Fruit fly (Drosophila melanogaster) whole organism, prepupa: ENCODE measurements around the gene scyl.

Experiments used
- Blimp-1 ChIP-seq: fragments of 200-800 bp; sonication (Bioruptor generic); optimal IDR thresholded peaks from 3 replicates; lab custom pipeline; 2017; ENCODE audit warnings: missing biosample characterization, missing genetic modification characterization, mild to moderate bottlenecking, moderate library complexity, missing genetic modification reagents
- CG10669 ChIP-seq: fragments of 200-800 bp; sonication (Bioruptor generic); optimal IDR thresholded peaks from 3 replicates; lab custom pipeline; 2018; ENCODE audit warnings: missing biosample characterization, mild to moderate bottlenecking, missing genetic modification characterization, moderate library complexity
- CG11294 ChIP-seq: fragments of 200-800 bp; sonication (Bioruptor generic); IDR thresholded peaks from 2 replicates; pipeline ENCODE4 v1.3.6; 2022; ENCODE audit warnings: missing biosample characterization, missing genetic modification characterization
- CG11762 ChIP-seq: fragments of 200-800 bp; sonication (Bioruptor generic); optimal IDR thresholded peaks from 3 replicates; lab custom pipeline; 2016; ENCODE audit warnings: missing biosample characterization, missing genetic modification characterization; ENCODE audit not compliant: insufficient read depth
- CG11902 ChIP-seq: fragments of 200-800 bp; sonication (Bioruptor generic); optimal IDR thresholded peaks from 3 replicates; lab custom pipeline; 2016; ENCODE audit warnings: missing biosample characterization, missing genetic modification characterization
- CG15336 ChIP-seq: fragments of 200-800 bp; sonication (Bioruptor generic); IDR thresholded peaks from 2 replicates; pipeline ENCODE4 v1.3.6; 2022; ENCODE audit warnings: missing biosample characterization, missing genetic modification characterization
- CG1621 ChIP-seq: fragments of 200-800 bp; sonication (Bioruptor generic); optimal IDR thresholded peaks from 3 replicates; lab custom pipeline; 2018; ENCODE audit warnings: missing biosample characterization, mild to moderate bottlenecking, missing genetic modification characterization
- CG16779 ChIP-seq: fragments of 200-800 bp; sonication (Bioruptor generic); optimal IDR thresholded peaks from 3 replicates; lab custom pipeline; 2017; ENCODE audit warnings: missing biosample characterization, mild to moderate bottlenecking, missing genetic modification characterization
- CG3032 ChIP-seq: fragments of 200-800 bp; optimal IDR thresholded peaks from 2 replicates; lab custom pipeline; 2019; ENCODE audit warnings: missing biosample characterization, mild to moderate bottlenecking, missing genetic modification characterization, moderate library complexity
- CG3919 ChIP-seq: fragments of 200-800 bp; sonication (Bioruptor generic); optimal IDR thresholded peaks from 3 replicates; lab custom pipeline; 2016; ENCODE audit warnings: missing biosample characterization, missing genetic modification characterization
- CG4318 ChIP-seq: fragments of 200-800 bp; sonication (Bioruptor generic); optimal IDR thresholded peaks from 3 replicates; lab custom pipeline; 2017; ENCODE audit warnings: missing biosample characterization, mild to moderate bottlenecking, missing genetic modification characterization
- CG6163 ChIP-seq: fragments of 200-800 bp; sonication (Bioruptor generic); IDR thresholded peaks from 3 replicates; pipeline ENCODE4 v1.3.6; 2022; ENCODE audit warnings: missing biosample characterization, missing genetic modification characterization
- CG6276 ChIP-seq: fragments of 200-800 bp; sonication (Bioruptor generic); optimal IDR thresholded peaks from 2 replicates; lab custom pipeline; 2017; ENCODE audit warnings: missing biosample characterization, mild to moderate bottlenecking, missing genetic modification characterization
- CG6792 ChIP-seq: fragments of 200-800 bp; sonication (Bioruptor generic); optimal IDR thresholded peaks from 3 replicates; lab custom pipeline; 2016; ENCODE audit warnings: missing biosample characterization, missing genetic modification characterization
- CG6808 ChIP-seq: fragments of 200-800 bp; sonication (Bioruptor generic); optimal IDR thresholded peaks from 3 replicates; lab custom pipeline; 2017; ENCODE audit warnings: missing biosample characterization, missing genetic modification characterization, mild to moderate bottlenecking, moderate library complexity, missing genetic modification reagents
- CG6854 ChIP-seq: fragments of 200-800 bp; sonication (Bioruptor generic); optimal IDR thresholded peaks from 2 replicates; lab custom pipeline; 2017; ENCODE audit warnings: missing biosample characterization, mild to moderate bottlenecking, missing genetic modification characterization
- CG7368 ChIP-seq: fragments of 200-800 bp; sonication (Bioruptor generic); optimal IDR thresholded peaks from 3 replicates; lab custom pipeline; 2016; ENCODE audit warnings: missing biosample characterization, missing genetic modification characterization
- CG8119 ChIP-seq: fragments of 200-800 bp; sonication (Bioruptor generic); IDR thresholded peaks from 3 replicates; pipeline ENCODE4 v1.3.6; 2022; ENCODE audit warnings: missing biosample characterization, missing genetic modification characterization
- CG8319 ChIP-seq: fragments of 200-800 bp; sonication (Bioruptor generic); optimal IDR thresholded peaks from 3 replicates; lab custom pipeline; 2016; ENCODE audit warnings: missing biosample characterization, missing genetic modification characterization
- CG8632 ChIP-seq: fragments of 200-800 bp; sonication (Bioruptor generic); optimal IDR thresholded peaks from 3 replicates; lab custom pipeline; 2016; ENCODE audit warnings: missing biosample characterization, missing genetic modification characterization
- CG9139 ChIP-seq: fragments of 200-800 bp; sonication (Bioruptor generic); optimal IDR thresholded peaks from 3 replicates; lab custom pipeline; 2017; ENCODE audit warnings: missing biosample characterization, mild to moderate bottlenecking, missing genetic modification characterization
- Eip75B ChIP-seq: fragments of 200-800 bp; sonication (Bioruptor generic); optimal IDR thresholded peaks from 3 replicates; lab custom pipeline; 2016; ENCODE audit warnings: missing biosample characterization, missing genetic modification characterization
- Eip78C ChIP-seq: fragments of 200-800 bp; sonication (Bioruptor generic); peaks from one replicate; lab custom pipeline; 2016; ENCODE audit warnings: missing biosample characterization, missing genetic modification characterization
- Eip93F ChIP-seq: fragments of 200-800 bp; sonication (Bioruptor generic); optimal IDR thresholded peaks from 2 replicates; lab custom pipeline; 2016; ENCODE audit warnings: missing biosample characterization, mild to moderate bottlenecking, missing genetic modification characterization
- Ets21C ChIP-seq: fragments of 200-800 bp; sonication (Bioruptor generic); optimal IDR thresholded peaks from 3 replicates; lab custom pipeline; 2016; ENCODE audit warnings: missing biosample characterization, missing genetic modification characterization
- Ets96B ChIP-seq: fragments of 200-800 bp; optimal IDR thresholded peaks from 2 replicates; lab custom pipeline; 2019; ENCODE audit warnings: missing biosample characterization, mild to moderate bottlenecking, missing genetic modification characterization, moderate library complexity
- Gug ChIP-seq: fragments of 200-800 bp; sonication (Bioruptor generic); IDR thresholded peaks from 2 replicates; pipeline ENCODE4 v1.3.6; 2022; ENCODE audit warnings: missing biosample characterization, missing genetic modification characterization
- Hr4 ChIP-seq: fragments of 200-800 bp; sonication (Bioruptor generic); optimal IDR thresholded peaks from 3 replicates; lab custom pipeline; 2016; ENCODE audit warnings: missing biosample characterization, missing genetic modification characterization
- Lpt ChIP-seq: fragments of 200-800 bp; sonication (Bioruptor generic); optimal IDR thresholded peaks from 3 replicates; lab custom pipeline; 2016; ENCODE audit warnings: missing biosample characterization, missing genetic modification characterization
- Smox ChIP-seq: fragments of 200-800 bp; sonication (Bioruptor generic); optimal IDR thresholded peaks from 3 replicates; lab custom pipeline; 2016; ENCODE audit warnings: missing biosample characterization, missing genetic modification characterization
- Sox102F ChIP-seq: fragments of 200-800 bp; sonication (Bioruptor generic); optimal IDR thresholded peaks from 2 replicates; lab custom pipeline; 2016; ENCODE audit warnings: missing biosample characterization, mild to moderate bottlenecking, missing genetic modification characterization
- Sox14 ChIP-seq: fragments of 200-800 bp; sonication (Bioruptor generic); optimal IDR thresholded peaks from 3 replicates; lab custom pipeline; 2016; ENCODE audit warnings: missing biosample characterization, missing genetic modification characterization
- achi ChIP-seq: fragments of 200-800 bp; sonication (Bioruptor generic); optimal IDR thresholded peaks from 3 replicates; lab custom pipeline; 2016; ENCODE audit warnings: missing biosample characterization, missing genetic modification characterization
- cyc ChIP-seq: fragments of 200-800 bp; sonication (Bioruptor generic); optimal IDR thresholded peaks from 3 replicates; lab custom pipeline; 2016; ENCODE audit warnings: missing biosample characterization, missing genetic modification characterization
- dac ChIP-seq: fragments of 200-800 bp; sonication (Bioruptor generic); optimal IDR thresholded peaks from 2 replicates; lab custom pipeline; 2017; ENCODE audit warnings: missing biosample characterization, mild to moderate bottlenecking, missing genetic modification characterization
- dsx ChIP-seq: fragments of 200-800 bp; optimal IDR thresholded peaks from 3 replicates; lab custom pipeline; 2019; ENCODE audit warnings: missing biosample characterization, mild to moderate bottlenecking, missing genetic modification characterization, moderate library complexity; ENCODE audit not compliant: poor library complexity, severe bottlenecking
- eg ChIP-seq: fragments of 200-800 bp; sonication (Bioruptor generic); IDR thresholded peaks from 3 replicates; pipeline ENCODE4 v1.3.6; 2022; ENCODE audit warnings: missing biosample characterization, missing genetic modification characterization
- esn ChIP-seq: fragments of 200-800 bp; sonication (Bioruptor generic); optimal IDR thresholded peaks from 2 replicates; lab custom pipeline; 2016; ENCODE audit warnings: missing biosample characterization, mild to moderate bottlenecking, missing genetic modification characterization, moderate library complexity
- fd85E ChIP-seq: fragments of 200-800 bp; sonication (Bioruptor generic); optimal IDR thresholded peaks from 3 replicates; lab custom pipeline; 2016; ENCODE audit warnings: missing biosample characterization, missing genetic modification characterization
- fkh ChIP-seq: fragments of 200-800 bp; sonication (Bioruptor generic); optimal IDR thresholded peaks from 3 replicates; lab custom pipeline; 2017; ENCODE audit warnings: missing biosample characterization, mild to moderate bottlenecking, missing genetic modification characterization, moderate library complexity
- lz ChIP-seq: fragments of 200-800 bp; sonication (Bioruptor generic); optimal IDR thresholded peaks from 3 replicates; lab custom pipeline; 2016; ENCODE audit warnings: missing biosample characterization, missing genetic modification characterization
- net ChIP-seq: fragments of 200-800 bp; sonication (Bioruptor generic); optimal IDR thresholded peaks from 3 replicates; lab custom pipeline; 2016; ENCODE audit warnings: missing biosample characterization, missing genetic modification characterization
- salr ChIP-seq, 2 experiments: fragments of 200-800 bp; sonication (Bioruptor generic); optimal IDR thresholded peaks; 3 replicates each; lab custom pipeline; 2016 to 2018; ENCODE audit warnings: missing biosample characterization in 2 of 2, missing genetic modification characterization in 2 of 2, mild to moderate bottlenecking in 1 of 2
- spab ChIP-seq: fragments of 200-800 bp; sonication (Bioruptor generic); optimal IDR thresholded peaks from 2 replicates; lab custom pipeline; 2017; ENCODE audit warnings: missing biosample characterization, mild to moderate bottlenecking, missing genetic modification characterization, missing genetic modification reagents
- ss ChIP-seq, 2 experiments: fragments of 200-800 bp; sonication (Bioruptor generic); optimal IDR thresholded peaks; 2 replicates in 1 of 2; 3 replicates in 1 of 2; lab custom pipeline; 2017 to 2018; ENCODE audit warnings: mild to moderate bottlenecking in 2 of 2, missing biosample characterization in 2 of 2, missing genetic modification characterization in 2 of 2, moderate library complexity in 1 of 2
- svp ChIP-seq: fragments of 200-800 bp; sonication (Bioruptor generic); peaks from one replicate; lab custom pipeline; 2016; ENCODE audit warnings: missing biosample characterization, missing genetic modification characterization
- vri ChIP-seq: fragments of 200-800 bp; sonication (Bioruptor generic); optimal IDR thresholded peaks from 3 replicates; lab custom pipeline; 2016; ENCODE audit warnings: missing biosample characterization, mild to moderate bottlenecking, missing genetic modification characterization

The scyl gene

dm6 chr3L:11239191-11239641 is 12.9 kb upstream of the scyl start:
- no peak for TF ChIP-seq CG8319
- TF ChIP-seq CG3919, result no peak
- TF ChIP-seq Hr4 (GFP tag; lab: Kevin White, UChicago), result no peak
- TF ChIP-seq CG9139, result no peak
- TF ChIP-seq Gug, result no peak; the same call in 1 of the 2 replicates
- TF ChIP-seq fkh (GFP tag; lab: Kevin White, UChicago), result no peak
- no peak for TF ChIP-seq Smox
- no peak for TF ChIP-seq CG11294 (GFP tag; lab: Robert Waterston, UW)
- TF ChIP-seq net, result no peak
- TF ChIP-seq CG1621 (tag; lab: Kevin White, UChicago), result no peak
- TF ChIP-seq dac (GFP tag; lab: Kevin White, UChicago), result no peak
- no peak for TF ChIP-seq spab (GFP tag; lab: Kevin White, UChicago)
- no peak for TF ChIP-seq CG16779 (tag; lab: Kevin White, UChicago)
- TF ChIP-seq Eip78C (GFP tag; lab: Kevin White, UChicago), result no peak
- TF ChIP-seq svp (GFP tag; lab: Kevin White, UChicago), result no peak
- TF ChIP-seq CG6276 (GFP tag; lab: Kevin White, UChicago), result peak; percentile 2
- TF ChIP-seq vri (GFP tag; lab: Kevin White, UChicago), result peak; percentile 99
- TF ChIP-seq CG6792, result no peak
- no peak for TF ChIP-seq salr (GFP tag; optimal IDR thresholded peaks at IDR 0.05; lab: Kevin White, UChicago)
- peak; percentile 7 for TF ChIP-seq Ets96B (tag; lab: Kevin White, UChicago)
- TF ChIP-seq CG11762 (GFP tag; lab: Kevin White, UChicago), result no peak
- TF ChIP-seq ss (GFP tag; optimal IDR thresholded peaks at IDR 0.05; lab: Kevin White, UChicago), result peak in 1 of 2 experiments; percentile 23
- no peak for TF ChIP-seq CG15336 (GFP tag; lab: Robert Waterston, UW)
- no peak for TF ChIP-seq Sox102F (GFP tag; lab: Kevin White, UChicago)
- no peak for TF ChIP-seq CG6854
- no peak for TF ChIP-seq cyc (GFP tag; lab: Kevin White, UChicago)
- no peak for TF ChIP-seq CG7368 (GFP tag; lab: Kevin White, UChicago)
- TF ChIP-seq Eip75B (GFP tag; lab: Kevin White, UChicago), result no peak
- TF ChIP-seq CG10669, result no peak
- TF ChIP-seq Sox14 (GFP tag; lab: Kevin White, UChicago), result peak; percentile 45
- TF ChIP-seq Ets21C (GFP tag; lab: Kevin White, UChicago), result no peak
- no peak for TF ChIP-seq CG8632 (GFP tag; lab: Kevin White, UChicago)
- no peak for TF ChIP-seq eg (GFP tag; lab: Robert Waterston, UW)
- no peak for TF ChIP-seq Lpt
- TF ChIP-seq CG8119, result no peak
- TF ChIP-seq fd85E (GFP tag; lab: Kevin White, UChicago), result no peak
- TF ChIP-seq CG6163 (GFP tag; lab: Robert Waterston, UW), result no peak
- TF ChIP-seq achi, result peak; percentile 9
- TF ChIP-seq esn, result no peak
- TF ChIP-seq Eip93F (GFP tag; lab: Kevin White, UChicago), result peak; percentile 79
- TF ChIP-seq Blimp-1 (GFP tag; lab: Kevin White, UChicago), result no peak
- no peak for TF ChIP-seq CG4318 (GFP tag; lab: Kevin White, UChicago)
- no peak for TF ChIP-seq lz (GFP tag; lab: Kevin White, UChicago)
- TF ChIP-seq CG11902, result no peak
- TF ChIP-seq, all 60 proteins: peak for 7

- no peak for TF ChIP-seq fd85E (GFP tag; lab: Kevin White, UChicago)
- peak; percentile 13 for TF ChIP-seq fkh (GFP tag; lab: Kevin White, UChicago)
- TF ChIP-seq Eip93F (GFP tag; lab: Kevin White, UChicago), result peak; percentile 83
- no peak for TF ChIP-seq dsx (GFP tag; lab: Kevin White, UChicago)
- TF ChIP-seq svp (GFP tag; lab: Kevin White, UChicago), result no peak
- 0 out of 3 replicates have a peak, but pooled peaks have one; percentile 25 for TF ChIP-seq CG6163 (GFP tag; lab: Robert Waterston, UW)
- TF ChIP-seq eg (GFP tag; lab: Robert Waterston, UW), result no peak
- peak; percentile 32 to 53 for TF ChIP-seq ss (GFP tag; optimal IDR thresholded peaks at IDR 0.05; lab: Kevin White, UChicago)
- TF ChIP-seq CG7368 (GFP tag; lab: Kevin White, UChicago), result no peak
- TF ChIP-seq CG6808 (GFP tag; lab: Kevin White, UChicago), result no peak
- no peak for TF ChIP-seq CG3032 (tag; lab: Kevin White, UChicago)
- TF ChIP-seq CG6792, result no peak
- peak; percentile 57 for TF ChIP-seq Sox14 (GFP tag; lab: Kevin White, UChicago)
- TF ChIP-seq Blimp-1 (GFP tag; lab: Kevin White, UChicago), result no peak
- TF ChIP-seq vri (GFP tag; lab: Kevin White, UChicago), result peak; percentile 96
These were observed 10.2 kb upstream of the scyl start for dm6 chr3L:11241949-11242348.
